Fruit fly (Drosophila melanogaster) whole organism, pupa: ENCODE measurements around the gene P58IPK.

Source experiments
- CG12605 ChIP-seq: fragments of 200-800 bp; sonication (Bioruptor generic); IDR thresholded peaks from 2 replicates; pipeline ENCODE4 v1.3.6; 2022; ENCODE audit warnings: missing biosample characterization, missing genetic modification characterization
- CG13204 ChIP-seq: fragments of 200-800 bp; sonication (Bioruptor generic); optimal IDR thresholded peaks from 2 replicates; lab custom pipeline; 2018; ENCODE audit warnings: missing biosample characterization, mild to moderate bottlenecking, missing genetic modification characterization, moderate library complexity
- CG14655 ChIP-seq: fragments of 200-800 bp; sonication (Bioruptor generic); optimal IDR thresholded peaks from 3 replicates; lab custom pipeline; 2017; ENCODE audit warnings: mild to moderate bottlenecking, missing biosample characterization, missing genetic modification reagents, missing genetic modification characterization
- CG15710 ChIP-seq: fragments of 200-800 bp; sonication (Bioruptor generic); optimal IDR thresholded peaks from 2 replicates; lab custom pipeline; 2018; ENCODE audit warnings: missing biosample characterization, mild to moderate bottlenecking, missing genetic modification characterization, moderate library complexity
- CG17806 ChIP-seq: fragments of 200-800 bp; sonication (Bioruptor generic); optimal IDR thresholded peaks from 2 replicates; lab custom pipeline; 2018; ENCODE audit warnings: missing biosample characterization, mild to moderate bottlenecking, missing genetic modification characterization, moderate library complexity
- CG32121 ChIP-seq: fragments of 200-800 bp; sonication (Bioruptor generic); IDR thresholded peaks from 2 replicates; pipeline ENCODE4 v1.3.6; 2022; ENCODE audit warnings: missing biosample characterization, missing genetic modification characterization
- CG34367 ChIP-seq: fragments of 200-800 bp; sonication (Bioruptor generic); optimal IDR thresholded peaks from 2 replicates; lab custom pipeline; 2018; ENCODE audit warnings: missing biosample characterization, mild to moderate bottlenecking, missing genetic modification characterization
- Pif1A ChIP-seq: fragments of 200-800 bp; sonication (Bioruptor generic); optimal IDR thresholded peaks from 3 replicates; lab custom pipeline; 2016; ENCODE audit warnings: missing biosample characterization, missing genetic modification characterization
- fd96Ca ChIP-seq: fragments of 200-800 bp; sonication (Bioruptor generic); IDR thresholded peaks from 3 replicates; pipeline ENCODE4 v1.3.6; 2022; ENCODE audit warnings: missing biosample characterization, missing genetic modification characterization
- gl ChIP-seq: fragments of 200-800 bp; sonication (Bioruptor generic); optimal IDR thresholded peaks from 2 replicates; lab custom pipeline; 2018; ENCODE audit warnings: missing biosample characterization, mild to moderate bottlenecking, missing genetic modification characterization

DNA sequence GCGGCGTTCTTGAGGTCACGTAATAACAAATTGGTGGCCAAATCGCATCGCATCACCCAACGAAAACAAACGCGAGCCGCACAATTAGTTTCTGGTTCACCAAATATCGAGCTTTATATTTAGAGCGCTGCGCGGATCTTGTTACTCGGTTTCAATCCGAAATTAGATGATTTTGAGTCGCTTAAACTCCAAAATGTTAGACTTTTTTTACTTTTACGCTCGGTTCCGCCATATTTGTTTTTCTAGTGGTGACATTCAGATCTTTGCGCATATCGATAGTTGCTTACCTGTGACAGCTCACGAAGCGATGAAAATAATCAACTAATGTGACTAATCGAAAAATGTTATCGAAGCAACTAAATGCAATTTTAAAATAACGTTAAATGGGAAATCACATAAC is 50.6 kb downstream of the P58IPK start, which contains the start of gene Scm:
- no peak for TF ChIP-seq gl (tag; lab: Kevin White, UChicago)
- no peak for TF ChIP-seq fd96Ca (GFP tag; lab: Robert Waterston, UW)
- no peak for TF ChIP-seq CG17806 (tag; lab: Kevin White, UChicago)
- TF ChIP-seq CG14655 (GFP tag; lab: Kevin White, UChicago): no peak
- no peak for TF ChIP-seq CG15710 (tag; lab: Kevin White, UChicago)
- no peak for TF ChIP-seq CG12605 (GFP tag; lab: Robert Waterston, UW)
- TF ChIP-seq Pif1A (GFP tag; lab: Kevin White, UChicago): no peak
- no peak for TF ChIP-seq CG13204 (GFP tag; lab: Kevin White, UChicago)
- TF ChIP-seq CG34367 (tag; lab: Kevin White, UChicago): no peak
- no peak; the same call in 1 of the 2 replicates for TF ChIP-seq CG32121
